Worm (Caenorhabditis elegans): ENCODE results near the gene F09E5.16.

Gene F09E5.16

DNA sequence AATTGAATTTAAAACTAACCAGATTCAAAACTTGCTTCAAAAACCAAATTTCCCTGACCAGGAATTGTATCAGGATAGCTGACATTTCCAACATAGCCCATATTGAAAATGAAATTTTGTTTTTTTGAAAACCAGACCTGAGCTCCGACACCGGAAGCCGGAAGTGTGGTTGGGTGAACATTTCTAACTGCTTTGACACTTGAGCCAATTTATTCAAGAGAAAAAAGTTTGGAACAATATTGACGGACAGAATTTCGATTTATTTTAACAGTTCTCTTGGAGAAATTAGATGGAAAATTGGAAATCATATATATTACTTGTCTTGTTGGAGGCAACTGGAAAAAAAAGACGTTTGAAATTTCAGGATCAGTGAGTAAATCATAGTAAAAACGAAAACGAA lies 21.7 kb upstream of the F09E5.16 start, which contains the start of gene ccpp-6 (continued):
- TF ChIP-seq F57A8.1 (GFP tag; optimal IDR thresholded peaks at IDR 0.05) (no peak), Y56A3A.18 (GFP tag; IDR thresholded peaks at IDR 0.05) (no peak), F22D6.2 (tag; optimal IDR thresholded peaks at IDR 0.05) (no peak), Y95B8A.8 (GFP tag; IDR thresholded peaks at IDR 0.05) (peak; percentile 36; the same call in 1 of the 2 replicates), Y67H2A.10 (GFP tag; conservative IDR thresholded peaks at IDR 0.05) (no peak), ets-4 (GFP tag; optimal IDR thresholded peaks at IDR 0.05) (no peak), madf-8 (GFP tag; conservative IDR thresholded peaks at IDR 0.05) (no peak), somi-1 (GFP tag; optimal IDR thresholded peaks at IDR 0.05) (no peak), madf-10 (tag; optimal IDR thresholded peaks at IDR 0.05) (no peak), ztf-26 (tag; optimal IDR thresholded peaks at IDR 0.05) (no peak), F49E8.2 (tag; optimal IDR thresholded peaks at IDR 0.05; ENCODE audit: insufficient read depth) (no peak), sdz-38 (tag; optimal IDR thresholded peaks at IDR 0.05) (no peak), bed-2 (GFP tag; IDR thresholded peaks at IDR 0.05) (no peak), tbx-9 (tag; optimal IDR thresholded peaks at IDR 0.05; ENCODE audit: borderline replicate concordance) (no peak), hsf-1 (GFP tag; IDR thresholded peaks at IDR 0.05) (0 out of 2 replicates have a peak, but pooled peaks have one; percentile 22), F10E7.11 (tag; optimal IDR thresholded peaks at IDR 0.05) (no peak), sea-2 (GFP tag; IDR thresholded peaks at IDR 0.05) (no peak), T07F8.4 (tag; optimal IDR thresholded peaks at IDR 0.05) (no peak), madf-3 (GFP tag; IDR thresholded peaks at IDR 0.05) (0 out of 2 replicates have a peak, but pooled peaks have one; percentile 42), B0035.1 (tag; optimal IDR thresholded peaks at IDR 0.05) (no peak), B0336.3 (GFP tag; IDR thresholded peaks at IDR 0.05) (peak; percentile 40; the same call in 1 of the 2 replicates), him-1 (tag; optimal IDR thresholded peaks at IDR 0.05) (peak; percentile 23), ZK185.1 (tag; optimal IDR thresholded peaks at IDR 0.05; ENCODE audit: poor library complexity, severe bottlenecking) (no peak), F57C9.4 (tag; optimal IDR thresholded peaks at IDR 0.05) (no peak), T26A5.8 (tag; optimal IDR thresholded peaks at IDR 0.05) (no peak)

DNA sequence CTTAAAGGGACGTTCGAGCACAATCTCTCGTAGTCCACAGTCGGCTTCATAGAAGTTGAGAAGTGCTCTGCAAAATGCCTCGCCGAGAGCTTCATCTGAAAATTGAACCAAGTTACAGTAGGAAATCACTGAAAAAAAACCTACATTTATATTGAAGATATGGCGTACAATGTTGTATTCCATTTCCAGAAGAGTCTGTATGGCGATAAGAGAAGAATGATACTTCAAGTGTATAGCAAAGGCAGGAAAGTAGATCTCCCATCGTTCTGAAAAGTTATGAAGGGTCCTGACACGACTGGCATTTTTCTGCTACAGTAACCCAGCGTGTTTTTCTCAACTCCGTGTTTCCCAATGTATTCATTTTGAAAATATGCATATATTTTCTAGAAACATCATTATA lies 18.7 kb upstream of the F09E5.16 start:
- 0 out of 2 replicates have a peak, but pooled peaks have one; percentile 8 for TF ChIP-seq nfyb-1 (GFP tag; IDR thresholded peaks at IDR 0.05)
- peak; percentile 53 for TF ChIP-seq hrde-1 (tag; optimal IDR thresholded peaks at IDR 0.05; ENCODE audit: borderline replicate concordance)
- TF ChIP-seq Y56A3A.18 (GFP tag; IDR thresholded peaks at IDR 0.05) = no peak

- TF ChIP-seq rec-8 (tag; optimal IDR thresholded peaks at IDR 0.05) = no peak
- no peak for TF ChIP-seq fkh-3 (tag; optimal IDR thresholded peaks at IDR 0.05)
- TF ChIP-seq mxl-1 (tag; optimal IDR thresholded peaks at IDR 0.05) = no peak
- TF ChIP-seq F52B5.7 (tag; optimal IDR thresholded peaks at IDR 0.05) = peak; percentile 53
- TF ChIP-seq pbrm-1 (GFP tag; IDR thresholded peaks at IDR 0.05) = peak; percentile 58
- peak; percentile 35; the same call in 1 of the 2 replicates for TF ChIP-seq C06A6.2 (GFP tag; conservative IDR thresholded peaks at IDR 0.05)
- TF ChIP-seq F37B4.10 (GFP tag; IDR thresholded peaks at IDR 0.05) = 0 out of 2 replicates have a peak, but pooled peaks have one; percentile 7
- TF ChIP-seq nhr-80 (tag; optimal IDR thresholded peaks at IDR 0.05) = peak; percentile 97
- TF ChIP-seq let-526 (GFP tag; IDR thresholded peaks at IDR 0.05) = no peak
- peak; percentile 28 for TF ChIP-seq F49E8.2 (tag; optimal IDR thresholded peaks at IDR 0.05; ENCODE audit: insufficient read depth)
- peak; percentile 3 for TF ChIP-seq hrde-1 (tag; optimal IDR thresholded peaks at IDR 0.05; ENCODE audit: borderline replicate concordance)
- peak; percentile 32 for TF ChIP-seq xnd-1 (tag; optimal IDR thresholded peaks at IDR 0.05)
- no peak for TF ChIP-seq sea-2 (GFP tag; IDR thresholded peaks at IDR 0.05)
- TF ChIP-seq nfya-2 (GFP tag; IDR thresholded peaks at IDR 0.05) = no peak
- no peak for TF ChIP-seq tbx-9 (tag; optimal IDR thresholded peaks at IDR 0.05; ENCODE audit: borderline replicate concordance)
- TF ChIP-seq ceh-58 (GFP tag; IDR thresholded peaks at IDR 0.05) = no peak
- TF ChIP-seq lir-1 (GFP tag; conservative IDR thresholded peaks at IDR 0.05) = 0 out of 2 replicates have a peak, but pooled peaks have one; percentile 41
- no peak for TF ChIP-seq T07F8.4 (tag; optimal IDR thresholded peaks at IDR 0.05)
- peak; percentile 87 for TF ChIP-seq attf-5 (GFP tag; optimal IDR thresholded peaks at IDR 0.05)
- TF ChIP-seq ztf-6 (GFP tag; IDR thresholded peaks at IDR 0.05) = no peak
- TF ChIP-seq F33H1.4 (GFP tag; IDR thresholded peaks at IDR 0.05) = peak; percentile 29; the same call in 1 of the 2 replicates
- peak; percentile 82 for TF ChIP-seq chd-7 (tag; optimal IDR thresholded peaks at IDR 0.05)
- peak; percentile 92 for TF ChIP-seq B0336.3 (GFP tag; IDR thresholded peaks at IDR 0.05)
- TF ChIP-seq snpc-1.1 (tag; optimal IDR thresholded peaks at IDR 0.05; ENCODE audit: insufficient read depth) = no peak
These were observed 14.1 kb upstream of the F09E5.16 start, which contains the start of gene pkc-3 for ce11 chrII:5379614-5380077. pkc-3 (plus strand) TSS chrII:5380027.
